Worm (Caenorhabditis elegans) whole organism, young adult: Measurements from ENCODE around the gene mrps-18A.

Experiments
- B0019.2 ChIP-seq: fragments of 200-800 bp; sonication (Bioruptor generic); conservative IDR thresholded peaks from 2 replicates; pipeline ENCODE4 v1.3.6; 2022; ENCODE audit warnings: missing genetic modification reagents, missing genetic modification characterization, missing compliant biosample characterization
- B0035.1 ChIP-seq: sonication (generic microtip); optimal IDR thresholded peaks from 2 replicates; lab custom pipeline; 2016; ENCODE audit warnings: missing genetic modification characterization, mild to moderate bottlenecking, missing compliant biosample characterization, missing genotype, missing genetic modification reagents
- F10E7.11 ChIP-seq: sonication (generic microtip); optimal IDR thresholded peaks from 2 replicates; lab custom pipeline; 2017; ENCODE audit warnings: mild to moderate bottlenecking, missing genetic modification characterization, moderate library complexity, missing compliant biosample characterization
- F22D6.2 ChIP-seq: sonication (generic microtip); optimal IDR thresholded peaks from 2 replicates; lab custom pipeline; 2016; ENCODE audit warnings: mild to moderate bottlenecking, missing genetic modification characterization, missing compliant biosample characterization
- F23B12.7 ChIP-seq: sonication (generic microtip); optimal IDR thresholded peaks from 2 replicates; lab custom pipeline; 2017; ENCODE audit warnings: missing genetic modification characterization, mild to moderate bottlenecking, missing compliant biosample characterization, antibody characterized with exemption, moderate library complexity; ENCODE audit not compliant: insufficient read depth
- F33H1.4 ChIP-seq: fragments of 200-800 bp; sonication (Bioruptor generic); IDR thresholded peaks from 2 replicates; pipeline ENCODE4 v1.3.6; 2022; ENCODE audit warnings: missing genetic modification reagents, missing genetic modification characterization, missing compliant biosample characterization
- K12H6.12 ChIP-seq: fragments of 200-800 bp; sonication (Bioruptor generic); optimal IDR thresholded peaks from 2 replicates; lab custom pipeline; 2018; ENCODE audit warnings: mild to moderate bottlenecking, missing genetic modification characterization, missing compliant biosample characterization
- Y95B8A.8 ChIP-seq: fragments of 200-800 bp; sonication (Bioruptor generic); IDR thresholded peaks from 2 replicates; pipeline ENCODE4 v1.3.6; 2022; ENCODE audit warnings: missing genetic modification reagents, missing genetic modification characterization, missing compliant biosample characterization
- aptf-2 ChIP-seq: fragments of 200-800 bp; sonication (Bioruptor generic); conservative IDR thresholded peaks from 2 replicates; pipeline ENCODE4 v1.3.6; 2022; ENCODE audit warnings: missing genetic modification reagents, missing genetic modification characterization, missing compliant biosample characterization
- athp-1 ChIP-seq: sonication (generic microtip); optimal IDR thresholded peaks from 2 replicates; lab custom pipeline; 2017; ENCODE audit warnings: mild to moderate bottlenecking, missing genetic modification characterization, missing compliant biosample characterization
- attf-6 ChIP-seq: fragments of 200-800 bp; sonication (Bioruptor generic); IDR thresholded peaks from 2 replicates; pipeline ENCODE4 v1.3.6; 2022; ENCODE audit warnings: missing genetic modification reagents, missing genetic modification characterization, missing compliant biosample characterization
- bed-2 ChIP-seq: fragments of 200-800 bp; sonication (Bioruptor generic); IDR thresholded peaks from 2 replicates; pipeline ENCODE4 v1.3.6; 2022; ENCODE audit warnings: missing genetic modification reagents, missing genetic modification characterization, missing compliant biosample characterization
- ceh-40 ChIP-seq: fragments of 200-800 bp; sonication (Bioruptor generic); IDR thresholded peaks from 2 replicates; pipeline ENCODE4 v1.3.6; 2022; ENCODE audit warnings: missing genetic modification characterization, missing compliant biosample characterization
- ceh-79 ChIP-seq: sonication (generic microtip); optimal IDR thresholded peaks from 2 replicates; lab custom pipeline; 2017; ENCODE audit warnings: mild to moderate bottlenecking, missing genetic modification characterization, missing compliant biosample characterization
- ceh-91 ChIP-seq: fragments of 200-800 bp; sonication (Bioruptor generic); IDR thresholded peaks from 2 replicates; pipeline ENCODE4 v1.3.6; 2022; ENCODE audit warnings: missing genetic modification reagents, missing genetic modification characterization, missing compliant biosample characterization
- dpl-1 ChIP-seq: fragments of 150-350 bp; optimal IDR thresholded peaks from 2 replicates; lab custom pipeline; 2014; ENCODE audit warnings: missing biosample characterization, missing genetic modification reagents, missing genetic modification characterization
- egrh-3 ChIP-seq: fragments of 200-800 bp; sonication (Bioruptor generic); IDR thresholded peaks from 2 replicates; pipeline ENCODE4 v1.3.6; 2022; ENCODE audit warnings: missing genetic modification reagents, missing genetic modification characterization, missing compliant biosample characterization
- fkh-3 ChIP-seq: sonication (generic microtip); optimal IDR thresholded peaks from 2 replicates; lab custom pipeline; 2016; ENCODE audit warnings: mild to moderate bottlenecking, missing genetic modification characterization, missing compliant biosample characterization
- him-1 ChIP-seq: sonication (generic microtip); optimal IDR thresholded peaks from 2 replicates; lab custom pipeline; 2016; ENCODE audit warnings: missing genotype, missing genetic modification reagents, missing genetic modification characterization, missing compliant biosample characterization
- hlh-12 ChIP-seq: sonication (generic microtip); optimal IDR thresholded peaks from 2 replicates; lab custom pipeline; 2016; ENCODE audit warnings: missing genetic modification characterization, missing compliant biosample characterization
- hmg-20 ChIP-seq: fragments of 200-800 bp; sonication (Bioruptor generic); IDR thresholded peaks from 2 replicates; pipeline ENCODE4 v1.3.6; 2022; ENCODE audit warnings: missing genetic modification reagents, missing genetic modification characterization, missing compliant biosample characterization
- hsf-1 ChIP-seq: fragments of 200-800 bp; sonication (Bioruptor generic); IDR thresholded peaks from 2 replicates; pipeline ENCODE4 v1.3.6; 2022; ENCODE audit warnings: missing genetic modification reagents, missing genetic modification characterization, missing compliant biosample characterization
- lin-26 ChIP-seq: fragments of 200-800 bp; sonication (Bioruptor generic); IDR thresholded peaks from 2 replicates; pipeline ENCODE4 v1.3.6; 2022; ENCODE audit warnings: missing genetic modification reagents, missing genetic modification characterization, missing compliant biosample characterization
- lin-35 ChIP-seq, 3 experiments: fragments of 150-350 bp in 2 of 3; sonication (generic microtip) in 1 of 3; optimal IDR thresholded peaks; 2 replicates each; lab custom pipeline; 2014 to 2018; ENCODE audit warnings: missing biosample characterization in 3 of 3, missing genetic modification characterization in 3 of 3, missing genetic modification reagents in 3 of 3
- lsl-1 ChIP-seq: fragments of 200-800 bp; sonication (Bioruptor generic); optimal IDR thresholded peaks from 2 replicates; lab custom pipeline; 2018; ENCODE audit warnings: mild to moderate bottlenecking, missing genetic modification characterization, moderate library complexity, missing compliant biosample characterization
- madf-6 ChIP-seq: fragments of 200-800 bp; sonication (Bioruptor generic); IDR thresholded peaks from 2 replicates; pipeline ENCODE4 v1.3.6; 2022; ENCODE audit warnings: missing genetic modification reagents, missing genetic modification characterization, missing compliant biosample characterization
- mcd-1 ChIP-seq: fragments of 200-800 bp; sonication (Bioruptor generic); IDR thresholded peaks from 2 replicates; pipeline ENCODE4 v1.3.6; 2022; ENCODE audit warnings: missing genetic modification reagents, missing genetic modification characterization, missing compliant biosample characterization
- mel-28 ChIP-seq: sonication (generic microtip); optimal IDR thresholded peaks from 2 replicates; lab custom pipeline; 2016; ENCODE audit warnings: borderline replicate concordance, mild to moderate bottlenecking, missing genetic modification characterization, missing compliant biosample characterization
- nhr-120 ChIP-seq: fragments of 200-800 bp; sonication (Bioruptor generic); IDR thresholded peaks from 2 replicates; pipeline ENCODE4 v1.3.6; 2022; ENCODE audit warnings: missing genetic modification characterization, missing compliant biosample characterization
- pbrm-1 ChIP-seq: fragments of 200-800 bp; sonication (Bioruptor generic); IDR thresholded peaks from 2 replicates; pipeline ENCODE4 v1.3.6; 2022; ENCODE audit warnings: missing genetic modification reagents, missing genetic modification characterization, missing compliant biosample characterization
- rcor-1 ChIP-seq: fragments of 200-800 bp; sonication (Bioruptor generic); IDR thresholded peaks from 2 replicates; pipeline ENCODE4 v1.3.6; 2022; ENCODE audit warnings: missing genetic modification reagents, missing genetic modification characterization, missing compliant biosample characterization
- rec-8 ChIP-seq, 2 experiments: sonication (generic microtip); optimal IDR thresholded peaks; 2 replicates each; lab custom pipeline; 2016; ENCODE audit warnings: mild to moderate bottlenecking in 2 of 2, missing genetic modification characterization in 2 of 2, missing genetic modification reagents in 2 of 2, missing genotype in 2 of 2, missing biosample characterization in 1 of 2, missing compliant biosample characterization in 1 of 2, moderate library complexity in 1 of 2
- repo-1 ChIP-seq: sonication (generic microtip); optimal IDR thresholded peaks from 2 replicates; lab custom pipeline; 2017; ENCODE audit warnings: mild to moderate bottlenecking, missing genetic modification characterization, missing compliant biosample characterization
- rpc-1 ChIP-seq, 2 experiments: fragments of 150-350 bp in 1 of 2; sonication (generic microtip) in 1 of 2; optimal IDR thresholded peaks; 2 replicates each; lab custom pipeline; 2014 to 2018; ENCODE audit warnings: missing biosample characterization in 1 of 2, missing genetic modification characterization in 1 of 2, missing genetic modification reagents in 1 of 2, missing genotype in 1 of 2
- sdz-38 ChIP-seq: sonication (generic microtip); optimal IDR thresholded peaks from 2 replicates; lab custom pipeline; 2016; ENCODE audit warnings: missing genotype, missing genetic modification characterization, missing compliant biosample characterization
- sea-2 ChIP-seq: fragments of 200-800 bp; sonication (Bioruptor generic); IDR thresholded peaks from 2 replicates; pipeline ENCODE4 v1.3.6; 2022; ENCODE audit warnings: missing genetic modification characterization, missing compliant biosample characterization
- snpc-1.1 ChIP-seq: sonication (generic microtip); optimal IDR thresholded peaks from 2 replicates; lab custom pipeline; 2017; ENCODE audit warnings: missing genetic modification characterization, mild to moderate bottlenecking, missing compliant biosample characterization, antibody characterized with exemption, moderate library complexity, missing genotype, missing genetic modification reagents; ENCODE audit not compliant: insufficient read depth
- snpc-3.4 ChIP-seq: sonication (generic microtip); optimal IDR thresholded peaks from 2 replicates; lab custom pipeline; 2017; ENCODE audit warnings: missing genetic modification characterization, mild to moderate bottlenecking, missing compliant biosample characterization, antibody characterized with exemption, moderate library complexity, missing genotype, missing genetic modification reagents
- snpc-4 ChIP-seq, 5 experiments: fragments of 150-350 bp in 1 of 5; sonication (generic microtip) in 4 of 5; optimal IDR thresholded peaks; 2 replicates each; lab custom pipeline; 2014 to 2018; ENCODE audit warnings: missing genetic modification characterization in 5 of 5, missing biosample characterization in 3 of 5, antibody characterized with exemption in 2 of 5, mild to moderate bottlenecking in 2 of 5, missing compliant biosample characterization in 2 of 5, missing genotype in 2 of 5, moderate library complexity in 2 of 5, missing genetic modification reagents in 1 of 5
- sptf-2 ChIP-seq: fragments of 200-800 bp; sonication (Bioruptor generic); optimal IDR thresholded peaks from 2 replicates; lab custom pipeline; 2018; ENCODE audit warnings: mild to moderate bottlenecking, missing genetic modification characterization, missing compliant biosample characterization
- tbp1 ChIP-seq: fragments of 200-800 bp; sonication (Bioruptor generic); optimal IDR thresholded peaks from 2 replicates; lab custom pipeline; 2018; ENCODE audit warnings: mild to moderate bottlenecking, missing genetic modification characterization, missing compliant biosample characterization
- tbx-9 ChIP-seq: sonication (generic microtip); optimal IDR thresholded peaks from 2 replicates; lab custom pipeline; 2016; ENCODE audit warnings: borderline replicate concordance, missing genetic modification characterization, inconsistent platforms, missing compliant biosample characterization
- unc-130 ChIP-seq: sonication (generic microtip); optimal IDR thresholded peaks from 2 replicates; lab custom pipeline; 2016; ENCODE audit warnings: missing genetic modification reagents, missing genetic modification characterization, missing compliant biosample characterization
- zim-3 ChIP-seq: sonication (generic microtip); optimal IDR thresholded peaks from 2 replicates; lab custom pipeline; 2017; ENCODE audit warnings: mild to moderate bottlenecking, missing genetic modification characterization, moderate library complexity, missing compliant biosample characterization
- ztf-28 ChIP-seq: fragments of 200-800 bp; sonication (Bioruptor generic); IDR thresholded peaks from 2 replicates; pipeline ENCODE4 v1.3.6; 2022; ENCODE audit warnings: missing genetic modification reagents, missing genetic modification characterization, missing compliant biosample characterization
- ztf-3 ChIP-seq: fragments of 200-800 bp; sonication (Bioruptor generic); optimal IDR thresholded peaks from 2 replicates; lab custom pipeline; 2018; ENCODE audit warnings: mild to moderate bottlenecking, missing genetic modification characterization, missing compliant biosample characterization
- ztf-6 ChIP-seq: fragments of 200-800 bp; sonication (Bioruptor generic); IDR thresholded peaks from 2 replicates; pipeline ENCODE4 v1.3.6; 2022; ENCODE audit warnings: missing genetic modification reagents, missing genetic modification characterization, missing compliant biosample characterization

Gene mrps-18A

ce11 chrIII:8358213-8358672 is 26.5 kb upstream of the mrps-18A start, which contains the start of the genes R05D3.8 and rfp-1 (continued):
- TF ChIP-seq zim-3 (tag; lab: Kevin White, UChicago): no peak
- TF ChIP-seq Y95B8A.8 (GFP tag; lab: Robert Waterston, UW): no peak
- no peak for TF ChIP-seq lin-26 (GFP tag; lab: Robert Waterston, UW)
- no peak for TF ChIP-seq mel-28 (tag; lab: Kevin White, UChicago)
- no peak for TF ChIP-seq tbx-9 (tag; lab: Kevin White, UChicago)
- peak; percentile 72 for TF ChIP-seq ceh-91 (GFP tag; lab: Robert Waterston, UW)
- TF ChIP-seq mcd-1 (GFP tag; lab: Robert Waterston, UW): peak; percentile 50; the same call in 1 of the 2 replicates
- no peak for TF ChIP-seq him-1 (tag; lab: Kevin White, UChicago)
- TF ChIP-seq tbp1 (GFP tag; lab: Kevin White, UChicago): peak; percentile 52
- no peak for TF ChIP-seq ztf-28 (GFP tag; lab: Robert Waterston, UW)
- TF ChIP-seq attf-6 (GFP tag; lab: Robert Waterston, UW): no peak
- no peak for TF ChIP-seq fkh-3 (tag; lab: Kevin White, UChicago)
- TF ChIP-seq rcor-1: peak; percentile 55
- TF ChIP-seq snpc-3.4 (tag; lab: Kevin White, UChicago): no peak
- TF ChIP-seq F33H1.4: peak; percentile 95
- TF ChIP-seq hlh-12 (tag; lab: Kevin White, UChicago): no peak
- no peak for TF ChIP-seq F22D6.2 (tag; lab: Kevin White, UChicago)
- no peak for TF ChIP-seq repo-1 (tag; lab: Kevin White, UChicago)
- no peak for TF ChIP-seq snpc-1.1 (tag; lab: Kevin White, UChicago)
- TF ChIP-seq madf-6 (GFP tag; lab: Robert Waterston, UW): peak; percentile 87
- no peak for TF ChIP-seq sdz-38 (tag; lab: Kevin White, UChicago)
- TF ChIP-seq dpl-1 (GFP tag; lab: Kevin White, UChicago): peak; percentile 28
- no peak for TF ChIP-seq hmg-20 (GFP tag; lab: Robert Waterston, UW)
- no peak for TF ChIP-seq ceh-40 (GFP tag; lab: Robert Waterston, UW)
- TF ChIP-seq bed-2: no peak
- TF ChIP-seq ztf-3 (GFP tag; lab: Kevin White, UChicago): no peak
- TF ChIP-seq pbrm-1 (GFP tag; lab: Robert Waterston, UW): 0 out of 2 replicates have a peak, but pooled peaks have one; percentile 34
- TF ChIP-seq F10E7.11 (tag; lab: Kevin White, UChicago): no peak
- TF ChIP-seq B0019.2 (GFP tag; lab: Robert Waterston, UW): 0 out of 2 replicates have a peak, but pooled peaks have one; percentile 8
- TF ChIP-seq lin-35 (GFP tag; optimal IDR thresholded peaks at IDR 0.05; lab: Kevin White, UChicago): peak in 1 of 3 experiments; percentile 73
- no peak for TF ChIP-seq ztf-6 (GFP tag; lab: Robert Waterston, UW)
- TF ChIP-seq egrh-3 (GFP tag; lab: Robert Waterston, UW): no peak
- no peak for TF ChIP-seq athp-1
- peak; percentile 94 for TF ChIP-seq lsl-1 (GFP tag; lab: Kevin White, UChicago)
- no peak for TF ChIP-seq K12H6.12 (tag; lab: Kevin White, UChicago)
- TF ChIP-seq rec-8 (tag; optimal IDR thresholded peaks at IDR 0.05; lab: Kevin White, UChicago): no peak
- TF ChIP-seq sea-2 (GFP tag; lab: Robert Waterston, UW): no peak
- no peak for TF ChIP-seq sptf-2 (GFP tag; lab: Kevin White, UChicago)
- no peak for TF ChIP-seq rpc-1 (optimal IDR thresholded peaks at IDR 0.05; lab: Kevin White, UChicago)
- no peak for TF ChIP-seq rpc-1 (tag; optimal IDR thresholded peaks at IDR 0.05; lab: Kevin White, UChicago)
- TF ChIP-seq nhr-120 (GFP tag; lab: Robert Waterston, UW): no peak
- TF ChIP-seq unc-130 (GFP tag; lab: Kevin White, UChicago): no peak
- no peak for TF ChIP-seq B0035.1
- TF ChIP-seq snpc-4 (GFP tag; optimal IDR thresholded peaks at IDR 0.05; lab: Kevin White, UChicago): no peak
- peak in 1 of 4 experiments; percentile 63 for TF ChIP-seq snpc-4 (tag; optimal IDR thresholded peaks at IDR 0.05; lab: Kevin White, UChicago)
- peak; percentile 79 for TF ChIP-seq hsf-1 (GFP tag; lab: Robert Waterston, UW)
- TF ChIP-seq ceh-79 (tag; lab: Kevin White, UChicago): no peak
- TF ChIP-seq aptf-2 (GFP tag; lab: Robert Waterston, UW): no peak
- peak; percentile 84 for TF ChIP-seq F23B12.7 (tag; lab: Kevin White, UChicago)
